Fruit fly (Drosophila melanogaster) whole organism, embryonic: ENCODE data around the gene wuho.
A peak's percentile ranks its signal among the peaks of the same experiment; 100 is the strongest.

Experiments used
- Ada2b ChIP-seq: fragments of 200-800 bp; sonication (Bioruptor generic); IDR thresholded peaks from 2 replicates; pipeline ENCODE4 v1.3.6; 2022; ENCODE audit warnings: missing biosample characterization, missing genetic modification characterization
- B-H2 ChIP-seq: fragments of 200-800 bp; sonication (Bioruptor generic); optimal IDR thresholded peaks from 2 replicates; lab custom pipeline; 2018; ENCODE audit warnings: missing biosample characterization, mild to moderate bottlenecking, missing genetic modification characterization
- Bdp1 ChIP-seq: fragments of 200-800 bp; sonication (Bioruptor generic); optimal IDR thresholded peaks from 3 replicates; lab custom pipeline; 2016; ENCODE audit warnings: missing biosample characterization, missing genetic modification characterization
- CG10321 ChIP-seq: fragments of 200-800 bp; sonication (Bioruptor generic); IDR thresholded peaks from 2 replicates; pipeline ENCODE4 v1.3.6; 2022; ENCODE audit warnings: missing biosample characterization, missing genetic modification characterization
- CG11093 ChIP-seq: fragments of 200-800 bp; sonication (Bioruptor generic); IDR thresholded peaks from 3 replicates; pipeline ENCODE4 v1.3.6; 2022; ENCODE audit warnings: missing biosample characterization, missing genetic modification characterization
- CG12071 ChIP-seq: fragments of 200-800 bp; sonication (Bioruptor generic); optimal IDR thresholded peaks from 3 replicates; lab custom pipeline; 2018; ENCODE audit warnings: missing biosample characterization, mild to moderate bottlenecking, missing genetic modification characterization
- CG14860 ChIP-seq: fragments of 200-800 bp; sonication (Bioruptor generic); IDR thresholded peaks from 3 replicates; pipeline ENCODE4 v1.3.6; 2022; ENCODE audit warnings: missing biosample characterization, missing genetic modification characterization; ENCODE audit not compliant: partially characterized antibody
- CG16779 ChIP-seq: fragments of 200-800 bp; sonication (Bioruptor generic); IDR thresholded peaks from 2 replicates; pipeline ENCODE4 v1.3.6; 2022; ENCODE audit warnings: missing biosample characterization, missing genetic modification characterization
- CG2678 ChIP-seq: fragments of 200-800 bp; sonication (Bioruptor generic); optimal IDR thresholded peaks from 3 replicates; lab custom pipeline; 2019; ENCODE audit warnings: missing biosample characterization, mild to moderate bottlenecking, missing genetic modification characterization, moderate library complexity
- CG32532 ChIP-seq: fragments of 200-800 bp; sonication (Bioruptor generic); IDR thresholded peaks from 2 replicates; pipeline ENCODE4 v1.3.6; 2022; ENCODE audit warnings: missing biosample characterization, missing genetic modification characterization
- CG6689 ChIP-seq: fragments of 200-800 bp; sonication (Bioruptor generic); IDR thresholded peaks from 2 replicates; pipeline ENCODE4 v1.3.6; 2022; ENCODE audit warnings: missing biosample characterization, missing genetic modification characterization
- CG6854 ChIP-seq: fragments of 200-800 bp; sonication (Bioruptor generic); optimal IDR thresholded peaks from 3 replicates; lab custom pipeline; 2017; ENCODE audit warnings: missing biosample characterization, mild to moderate bottlenecking, missing genetic modification characterization
- CG9215 ChIP-seq: fragments of 200-800 bp; sonication (Bioruptor generic); IDR thresholded peaks from 2 replicates; pipeline ENCODE4 v1.3.6; 2022; ENCODE audit warnings: missing biosample characterization, missing genetic modification characterization
- CG9437 ChIP-seq: fragments of 200-800 bp; sonication (Bioruptor generic); optimal IDR thresholded peaks from 2 replicates; lab custom pipeline; 2018; ENCODE audit warnings: missing biosample characterization, mild to moderate bottlenecking, missing genetic modification characterization
- Dip3 ChIP-seq: fragments of 200-800 bp; sonication (Bioruptor generic); optimal IDR thresholded peaks from 3 replicates; lab custom pipeline; 2016; ENCODE audit warnings: missing biosample characterization, missing genetic modification characterization
- Ets65A ChIP-seq: fragments of 200-800 bp; sonication (Bioruptor generic); peaks from one replicate; lab custom pipeline; 2016; ENCODE audit warnings: missing biosample characterization, missing genetic modification characterization
- GATAe ChIP-seq: fragments of 200-800 bp; sonication (Bioruptor generic); conservative IDR thresholded peaks from 2 replicates; pipeline ENCODE4 v1.3.6; 2022; ENCODE audit warnings: missing biosample characterization, missing genetic modification characterization
- Hr39 ChIP-seq: fragments of >200 bp; optimal IDR thresholded peaks from 2 replicates; lab custom pipeline; 2017
- Jarid2 ChIP-seq: fragments of 200-800 bp; sonication (Bioruptor generic); optimal IDR thresholded peaks from 3 replicates; lab custom pipeline; 2017; ENCODE audit warnings: mild to moderate bottlenecking, missing biosample characterization, missing genetic modification reagents, missing genetic modification characterization
- Lhr ChIP-seq: fragments of 200-800 bp; sonication (Bioruptor generic); optimal IDR thresholded peaks from 3 replicates; lab custom pipeline; 2017; ENCODE audit warnings: mild to moderate bottlenecking, missing biosample characterization, missing genetic modification reagents, missing genetic modification characterization
- MBD-R2 ChIP-seq: fragments of 200-800 bp; sonication (Bioruptor generic); IDR thresholded peaks from 2 replicates; pipeline ENCODE4 v1.3.6; 2022; ENCODE audit warnings: missing biosample characterization, missing genetic modification characterization
- Nf-YA ChIP-seq: fragments of 200-800 bp; sonication (Bioruptor generic); IDR thresholded peaks from 2 replicates; pipeline ENCODE4 v1.3.6; 2022; ENCODE audit warnings: missing biosample characterization, missing genetic modification characterization
- Sox102F ChIP-seq: fragments of 200-800 bp; sonication (Bioruptor generic); optimal IDR thresholded peaks from 2 replicates; lab custom pipeline; 2018; ENCODE audit warnings: missing biosample characterization, mild to moderate bottlenecking, missing genetic modification characterization, moderate library complexity
- ac ChIP-seq: fragments of 200-800 bp; sonication (Bioruptor generic); optimal IDR thresholded peaks from 3 replicates; lab custom pipeline; 2017; ENCODE audit warnings: missing biosample characterization, mild to moderate bottlenecking, missing genetic modification characterization
- amos ChIP-seq: fragments of 200-800 bp; sonication (Bioruptor generic); IDR thresholded peaks from 2 replicates; pipeline ENCODE4 v1.3.6; 2022; ENCODE audit warnings: missing biosample characterization, missing genetic modification characterization; ENCODE audit not compliant: partially characterized antibody
- ara ChIP-seq: fragments of 200-800 bp; sonication (Bioruptor generic); IDR thresholded peaks from 2 replicates; pipeline ENCODE4 v1.3.6; 2022; ENCODE audit warnings: missing biosample characterization, missing genetic modification characterization
- bbx ChIP-seq: fragments of 200-800 bp; sonication (Bioruptor generic); IDR thresholded peaks from 2 replicates; pipeline ENCODE4 v1.3.6; 2022; ENCODE audit warnings: missing biosample characterization, missing genetic modification characterization; ENCODE audit not compliant: partially characterized antibody
- cg ChIP-seq: fragments of 200-800 bp; sonication (Bioruptor generic); optimal IDR thresholded peaks from 3 replicates; lab custom pipeline; 2019; ENCODE audit warnings: missing biosample characterization, mild to moderate bottlenecking, missing genetic modification characterization, moderate library complexity
- chn ChIP-seq: fragments of 200-800 bp; sonication (Bioruptor generic); optimal IDR thresholded peaks from 2 replicates; lab custom pipeline; 2016; ENCODE audit warnings: missing biosample characterization, missing genetic modification characterization
- crc ChIP-seq: fragments of 200-800 bp; sonication (Bioruptor generic); optimal IDR thresholded peaks from 2 replicates; lab custom pipeline; 2016; ENCODE audit warnings: missing biosample characterization, missing genetic modification characterization
- dan ChIP-seq: fragments of 200-800 bp; sonication (Bioruptor generic); IDR thresholded peaks from 2 replicates; pipeline ENCODE4 v1.3.6; 2022; ENCODE audit warnings: missing biosample characterization, missing genetic modification characterization
- dmrt99B ChIP-seq: fragments of 200-800 bp; sonication (Bioruptor generic); optimal IDR thresholded peaks from 2 replicates; lab custom pipeline; 2018; ENCODE audit warnings: missing biosample characterization, mild to moderate bottlenecking, missing genetic modification characterization, moderate library complexity
- esg ChIP-seq: fragments of 200-800 bp; sonication (Bioruptor generic); conservative IDR thresholded peaks from 2 replicates; pipeline ENCODE4 v1.3.6; 2022; ENCODE audit warnings: missing biosample characterization, missing genetic modification characterization
- ewg ChIP-seq: fragments of 200-800 bp; sonication (Bioruptor generic); optimal IDR thresholded peaks from 3 replicates; lab custom pipeline; 2017; ENCODE audit warnings: mild to moderate bottlenecking, missing biosample characterization, missing genetic modification reagents, missing genetic modification characterization
- fd102C ChIP-seq: fragments of 200-800 bp; sonication (Bioruptor generic); optimal IDR thresholded peaks from 2 replicates; lab custom pipeline; 2018; ENCODE audit warnings: missing biosample characterization, mild to moderate bottlenecking, missing genetic modification characterization, moderate library complexity
- fd64A ChIP-seq: fragments of 200-800 bp; sonication (Bioruptor generic); optimal IDR thresholded peaks from 3 replicates; lab custom pipeline; 2018; ENCODE audit warnings: missing biosample characterization, mild to moderate bottlenecking, missing genetic modification characterization
- fu2 ChIP-seq: fragments of 200-800 bp; sonication (Bioruptor generic); optimal IDR thresholded peaks from 2 replicates; lab custom pipeline; 2016; ENCODE audit warnings: missing biosample characterization, missing genetic modification characterization
- gce ChIP-seq: fragments of 200-800 bp; sonication (Bioruptor generic); IDR thresholded peaks from 3 replicates; pipeline ENCODE4 v1.3.6; 2022; ENCODE audit warnings: missing biosample characterization, missing genetic modification characterization
- gcm ChIP-seq: fragments of 200-800 bp; sonication (Bioruptor generic); optimal IDR thresholded peaks from 2 replicates; lab custom pipeline; 2019; ENCODE audit warnings: missing biosample characterization, mild to moderate bottlenecking, missing genetic modification characterization, moderate library complexity
- h ChIP-seq: fragments of >200 bp; optimal IDR thresholded peaks from 2 replicates; lab custom pipeline; 2017
- ham ChIP-seq: fragments of 200-800 bp; sonication (Bioruptor generic); IDR thresholded peaks from 2 replicates; pipeline ENCODE4 v1.3.6; 2022; ENCODE audit warnings: missing biosample characterization, missing genetic modification characterization
- lab ChIP-seq: fragments of 200-800 bp; sonication (Bioruptor generic); optimal IDR thresholded peaks from 3 replicates; lab custom pipeline; 2017; ENCODE audit warnings: missing biosample characterization, missing genetic modification characterization, mild to moderate bottlenecking, moderate library complexity, missing genetic modification reagents
- peb ChIP-seq: fragments of 200-800 bp; sonication (Bioruptor generic); IDR thresholded peaks from 2 replicates; pipeline ENCODE4 v1.3.6; 2022; ENCODE audit warnings: missing biosample characterization, missing genetic modification characterization
- run ChIP-seq: fragments of 200-800 bp; sonication (Bioruptor generic); optimal IDR thresholded peaks from 3 replicates; lab custom pipeline; 2018; ENCODE audit warnings: missing biosample characterization, mild to moderate bottlenecking, missing genetic modification characterization
- scrt ChIP-seq: fragments of 200-800 bp; sonication (Bioruptor generic); optimal IDR thresholded peaks from 2 replicates; lab custom pipeline; 2018; ENCODE audit warnings: missing biosample characterization, mild to moderate bottlenecking, missing genetic modification characterization, moderate library complexity
- sim ChIP-seq: fragments of 200-800 bp; sonication (Bioruptor generic); IDR thresholded peaks from 2 replicates; pipeline ENCODE4 v1.3.6; 2022; ENCODE audit warnings: missing biosample characterization, missing genetic modification characterization
- sna ChIP-seq: fragments of 200-800 bp; sonication (Bioruptor generic); IDR thresholded peaks from 2 replicates; pipeline ENCODE4 v1.3.6; 2022; ENCODE audit warnings: missing biosample characterization, missing genetic modification characterization; ENCODE audit not compliant: partially characterized antibody
- sr ChIP-seq: fragments of 200-800 bp; sonication (Bioruptor generic); IDR thresholded peaks from 3 replicates; pipeline ENCODE4 v1.3.6; 2022; ENCODE audit warnings: missing biosample characterization, missing genetic modification characterization
- unpg ChIP-seq: fragments of 200-800 bp; sonication (Bioruptor generic); optimal IDR thresholded peaks from 3 replicates; lab custom pipeline; 2018; ENCODE audit warnings: missing biosample characterization, mild to moderate bottlenecking, missing genetic modification characterization, moderate library complexity
- vfl ChIP-seq: fragments of 200-800 bp; sonication (Bioruptor generic); optimal IDR thresholded peaks from 2 replicates; lab custom pipeline; 2016; ENCODE audit warnings: missing biosample characterization, missing genetic modification characterization

The wuho gene

DNA sequence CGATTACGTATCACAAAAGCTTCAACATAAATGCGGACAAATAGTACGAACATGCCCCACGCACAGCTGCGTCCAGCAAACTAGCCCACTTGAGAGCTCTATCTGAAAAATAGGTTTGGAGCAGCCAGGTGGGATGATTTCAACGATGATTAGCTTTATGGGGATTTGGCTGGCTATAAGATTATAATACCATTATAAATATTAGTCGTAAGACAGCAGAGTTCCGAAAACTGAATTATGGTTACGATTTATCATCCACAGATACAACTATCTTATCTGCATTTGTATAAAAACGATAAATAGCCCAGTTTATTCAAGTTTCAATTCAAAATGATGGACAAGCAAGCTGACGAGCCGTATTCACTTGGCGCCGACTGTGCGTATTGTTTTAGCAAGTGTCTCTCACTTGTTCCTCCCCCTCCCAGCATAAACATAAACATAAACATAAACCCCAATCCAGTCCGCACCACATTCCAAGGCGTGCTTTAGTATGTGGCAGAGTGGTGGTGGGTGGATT, 24.2 kb upstream of the wuho start (continued):
- TF ChIP-seq gce (peak; percentile 49; the same call in 1 of the 3 replicates), crc (GFP tag; lab: Kevin White, UChicago) (peak; percentile 43), gcm (GFP tag; lab: Kevin White, UChicago) (peak; percentile 39), ara (GFP tag; lab: Robert Waterston, UW) (peak; percentile 64; the same call in 1 of the 2 replicates), CG32532 (GFP tag; lab: Robert Waterston, UW) (peak; percentile 71), peb (GFP tag; lab: Robert Waterston, UW) (0 out of 2 replicates have a peak, but pooled peaks have one; percentile 15), CG14860 (GFP tag; lab: Robert Waterston, UW) (no peak), ham (GFP tag; lab: Robert Waterston, UW) (no peak), B-H2 (GFP tag; lab: Kevin White, UChicago) (peak; percentile 51), sim (GFP tag; lab: Robert Waterston, UW) (no peak), chn (peak; percentile 58), Sox102F (GFP tag; lab: Kevin White, UChicago) (peak; percentile 76), Ets65A (peak; percentile 95), CG9215 (peak; percentile 68), fd102C (GFP tag; lab: Kevin White, UChicago) (no peak), fd64A (GFP tag; lab: Kevin White, UChicago) (peak; percentile 33), scrt (GFP tag; lab: Kevin White, UChicago) (peak; percentile 80), fu2 (GFP tag; lab: Kevin White, UChicago) (peak; percentile 32), Ada2b (GFP tag; lab: Robert Waterston, UW) (peak; percentile 66), ac (GFP tag; lab: Kevin White, UChicago) (no peak), sna (GFP tag; lab: Robert Waterston, UW) (no peak), run (tag; lab: Kevin White, UChicago) (peak; percentile 71), ewg (GFP tag; lab: Kevin White, UChicago) (peak; percentile 32), CG10321 (GFP tag; lab: Robert Waterston, UW) (no peak), Jarid2 (GFP tag; lab: Kevin White, UChicago) (peak; percentile 68), CG9437 (GFP tag; lab: Kevin White, UChicago) (peak; percentile 80), amos (GFP tag; lab: Robert Waterston, UW) (no peak), CG6689 (GFP tag; lab: Robert Waterston, UW) (peak; percentile 79), CG12071 (peak; percentile 74), Lhr (GFP tag; lab: Kevin White, UChicago) (peak; percentile 3), dmrt99B (peak; percentile 89), Bdp1 (GFP tag; lab: Kevin White, UChicago) (peak; percentile 33), esg (peak; percentile 71), lab (peak; percentile 90), Nf-YA (GFP tag; lab: Robert Waterston, UW) (peak; percentile 48; the same call in 1 of the 2 replicates), unpg (GFP tag; lab: Kevin White, UChicago) (peak; percentile 75), CG11093 (peak; percentile 58; the same call in 1 of the 3 replicates), MBD-R2 (GFP tag; lab: Robert Waterston, UW) (peak; percentile 27; the same call in 1 of the 2 replicates), GATAe (GFP tag; lab: Robert Waterston, UW) (no peak), Dip3 (GFP tag; lab: Kevin White, UChicago) (peak; percentile 65), cg (no peak), vfl (GFP tag; lab: Kevin White, UChicago) (peak; percentile 30), Hr39 (lab: Kevin White, UChicago) (no peak), CG16779 (GFP tag; lab: Robert Waterston, UW) (no peak), bbx (no peak), dan (no peak), CG6854 (GFP tag; lab: Kevin White, UChicago) (peak; percentile 83), sr (GFP tag; lab: Robert Waterston, UW) (peak; percentile 15; the same call in 1 of the 3 replicates), CG2678 (tag; lab: Kevin White, UChicago) (peak; percentile 91), h (lab: Kevin White, UChicago) (no peak)
